Worm (Caenorhabditis elegans): Measurements from ENCODE around the gene tbx-34.

- peak; percentile 96 for TF ChIP-seq nhr-28 (tag; optimal IDR thresholded peaks at IDR 0.05)
- no peak for TF ChIP-seq nhr-6 (tag; optimal IDR thresholded peaks at IDR 0.05)
- TF ChIP-seq Y48G9A.11 (GFP tag; IDR thresholded peaks at IDR 0.05), result no peak
- no peak for TF ChIP-seq nhr-41 (GFP tag; IDR thresholded peaks at IDR 0.05)
- TF ChIP-seq egl-27 (tag; optimal IDR thresholded peaks at IDR 0.05), result no peak
- no peak for TF ChIP-seq Y105C5A.15 (GFP tag; IDR thresholded peaks at IDR 0.05)
Measured at ce11 chrIII:11241583-11242187, 23.6 kb upstream of the tbx-34 start.
